Worm (Caenorhabditis elegans): ENCODE measurements around the gene era-1.

- TF ChIP-seq fos-1 (tag; optimal IDR thresholded peaks at IDR 0.05) (no peak), aha-1 (tag) (peak; percentile 17), jun-1 (tag; optimal IDR thresholded peaks at IDR 0.05) (no peak), unc-39 (tag; optimal IDR thresholded peaks at IDR 0.05) (no peak), nhr-237 (tag; optimal IDR thresholded peaks at IDR 0.05) (no peak), F26F4.8 (GFP tag; conservative IDR thresholded peaks at IDR 0.05) (no peak), ZK546.5 (tag; optimal IDR thresholded peaks at IDR 0.05) (no peak), nhr-48 (tag; optimal IDR thresholded peaks at IDR 0.05) (no peak), egl-27 (tag; optimal IDR thresholded peaks at IDR 0.05) (no peak)
These were observed 26.6 kb upstream of the era-1 start, which contains the start of gene cest-34 for ce11 chrV:6676158-6676849.
